Worm (Caenorhabditis elegans) whole organism, L4 larva: ENCODE measurements around the gene F22H10.2.

Source experiments
- Y105C5A.15 ChIP-seq: fragments of 200-800 bp; sonication (Bioruptor generic); IDR thresholded peaks from 2 replicates; pipeline ENCODE4 v1.3.6; 2022; ENCODE audit warnings: missing genetic modification characterization, missing compliant biosample characterization
- Y48G9A.11 ChIP-seq: fragments of 200-800 bp; sonication (Bioruptor generic); IDR thresholded peaks from 2 replicates; pipeline ENCODE4 v1.3.6; 2022; ENCODE audit warnings: missing genetic modification reagents, missing genetic modification characterization, missing compliant biosample characterization
- aly-2 ChIP-seq: sonication (generic microtip); optimal IDR thresholded peaks from 2 replicates; lab custom pipeline; 2018; ENCODE audit warnings: missing biosample characterization, missing genetic modification characterization
- ama-1 ChIP-seq: fragments of 150-350 bp; optimal IDR thresholded peaks from 2 replicates; lab custom pipeline; 2014; ENCODE audit warnings: inconsistent platforms, mixed read lengths
- ceh-82 ChIP-seq: sonication (generic microtip); optimal IDR thresholded peaks from 2 replicates; lab custom pipeline; 2017; ENCODE audit warnings: missing biosample characterization, missing genetic modification characterization
- daf-19 ChIP-seq: fragments of 200-800 bp; sonication (Bioruptor generic); conservative IDR thresholded peaks from 2 replicates; pipeline ENCODE4 v1.3.6; 2022; ENCODE audit warnings: missing genetic modification characterization, missing compliant biosample characterization
- hlh-11 ChIP-seq: fragments of 200-800 bp; sonication (Bioruptor generic); optimal IDR thresholded peaks from 2 replicates; lab custom pipeline; 2018; ENCODE audit warnings: mild to moderate bottlenecking, missing genetic modification characterization, missing compliant biosample characterization
- nhr-76 ChIP-seq: fragments of 150-350 bp; optimal IDR thresholded peaks from 2 replicates; lab custom pipeline; 2014; ENCODE audit warnings: missing biosample characterization, missing genetic modification characterization
- pha-4 ChIP-seq, 2 experiments: fragments of 150-350 bp in 1 of 2; fragments of 200-800 bp in 1 of 2; sonication (Bioruptor generic) in 1 of 2; IDR thresholded peaks in 1 of 2; optimal IDR thresholded peaks in 1 of 2; 2 replicates each; pipeline versions ENCODE4 v1.3.6 to Lab custom; 2014 to 2022; ENCODE audit warnings: missing genetic modification characterization in 2 of 2, missing genetic modification reagents in 2 of 2, missing biosample characterization in 1 of 2, missing compliant biosample characterization in 1 of 2
- tra-1 ChIP-seq: fragments of 200-800 bp; sonication (Bioruptor generic); IDR thresholded peaks from 2 replicates; pipeline ENCODE4 v1.3.6; 2022; ENCODE audit warnings: missing genetic modification reagents, missing genetic modification characterization, missing compliant biosample characterization

DNA sequence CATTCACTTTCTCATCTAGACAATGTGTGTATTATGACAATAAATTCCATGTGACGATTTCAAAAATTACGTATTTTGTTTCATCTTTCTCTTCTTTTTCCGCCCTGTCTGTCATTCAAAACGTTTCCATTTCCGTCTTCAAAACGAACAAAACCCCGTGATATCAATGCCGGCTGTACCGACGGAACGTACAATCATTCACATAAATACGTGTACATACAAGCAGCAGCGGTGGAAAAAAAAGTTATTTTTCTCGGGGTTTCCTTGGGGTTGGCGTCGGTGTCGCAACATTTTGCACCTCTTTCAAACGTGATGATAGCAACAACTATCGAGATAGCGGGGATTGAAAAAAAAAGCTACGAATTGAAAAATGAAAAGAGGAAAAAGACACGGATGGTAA lies 45.6 kb downstream of the F22H10.2 start:
- peak; percentile 49 for TF ChIP-seq nhr-76
- no peak for TF ChIP-seq Y105C5A.15 (GFP tag; lab: Robert Waterston, UW)
- no peak for TF ChIP-seq aly-2 (tag; lab: Kevin White, UChicago)
- peak; percentile 53 for TF ChIP-seq tra-1 (GFP tag; lab: Robert Waterston, UW)
- TF ChIP-seq Y48G9A.11 (GFP tag; lab: Robert Waterston, UW) = no peak
- TF ChIP-seq hlh-11 (tag; lab: Kevin White, UChicago) = peak; percentile 85
- TF ChIP-seq pha-4 (GFP tag; IDR thresholded peaks at IDR 0.05; lab: Robert Waterston, UW) = no peak
- TF ChIP-seq pha-4 (tag; optimal IDR thresholded peaks at IDR 0.05; lab: Kevin White, UChicago) = no peak
- TF ChIP-seq daf-19 = no peak
- no peak for TF ChIP-seq ama-1
- no peak for TF ChIP-seq ceh-82 (tag; lab: Kevin White, UChicago)
